Worm (Caenorhabditis elegans) whole organism, early embryonic: ENCODE data around the gene AH6.3.

Experiments
- flt-1 ChIP-seq: fragments of 200-800 bp; sonication (Bioruptor generic); IDR thresholded peaks from 2 replicates; pipeline ENCODE4 v1.3.6; 2022; ENCODE audit warnings: missing genetic modification characterization, missing compliant biosample characterization
- scrt-1 ChIP-seq: fragments of 200-800 bp; sonication (Bioruptor generic); IDR thresholded peaks from 2 replicates; pipeline ENCODE4 v1.3.6; 2022; ENCODE audit warnings: missing genetic modification characterization, missing compliant biosample characterization

DNA sequence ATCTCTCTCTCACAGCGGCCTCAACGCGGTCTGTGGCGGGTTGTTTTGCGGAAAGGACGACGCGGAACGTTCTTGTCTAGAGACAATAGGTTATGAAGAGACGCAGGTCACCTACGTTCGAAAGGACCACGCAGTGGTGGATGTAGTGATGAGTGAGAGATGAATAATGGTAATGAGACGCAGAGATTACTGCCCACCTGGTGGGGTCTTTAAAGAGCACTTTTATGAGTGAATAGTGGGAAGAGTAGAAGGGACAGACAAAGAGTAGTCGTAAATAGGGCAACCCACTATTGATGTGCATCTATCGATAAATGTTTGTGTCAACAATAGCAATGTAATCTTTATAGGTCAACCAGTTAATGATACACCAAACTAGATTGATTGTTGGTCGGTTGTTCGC is 27.8 kb upstream of the AH6.3 start:
- no peak for TF ChIP-seq flt-1 (GFP tag; lab: Robert Waterston, UW)
- no peak for TF ChIP-seq scrt-1 (GFP tag; lab: Robert Waterston, UW)
